Worm (Caenorhabditis elegans): ENCODE results near the gene him-5.

- no peak for TF ChIP-seq egl-5 (tag; optimal IDR thresholded peaks at IDR 0.05)
- TF ChIP-seq nhr-28 (tag; optimal IDR thresholded peaks at IDR 0.05), result no peak
- TF ChIP-seq jun-1 (tag; optimal IDR thresholded peaks at IDR 0.05), result no peak
- TF ChIP-seq elt-1 (tag; optimal IDR thresholded peaks at IDR 0.05), result no peak
- no peak for TF ChIP-seq unc-62 (GFP tag; optimal IDR thresholded peaks at IDR 0.05)
- TF ChIP-seq nhr-12 (tag; optimal IDR thresholded peaks at IDR 0.05), result no peak
- TF ChIP-seq pha-4 (tag; optimal IDR thresholded peaks at IDR 0.05), result peak; percentile 10
- no peak for TF ChIP-seq ZK546.5 (tag; optimal IDR thresholded peaks at IDR 0.05)
- no peak for TF ChIP-seq nhr-76 (tag; optimal IDR thresholded peaks at IDR 0.05)
- TF ChIP-seq nhr-237 (tag; optimal IDR thresholded peaks at IDR 0.05), result no peak
Observed at ce11 chrV:14134757-14135441, 44.7 kb downstream of the him-5 start.
